Worm (Caenorhabditis elegans) whole organism, L2 larva: ENCODE measurements around the gene usp-39.

Experiments used
- R02D3.7 ChIP-seq: fragments of 150-350 bp; optimal IDR thresholded peaks from 2 replicates; lab custom pipeline; 2014; ENCODE audit warnings: missing biosample characterization, missing genetic modification characterization
- ama-1 ChIP-seq: fragments of 150-350 bp; optimal IDR thresholded peaks from 2 replicates; lab custom pipeline; 2018; ENCODE audit warnings: inconsistent platforms
- elt-1 ChIP-seq: fragments of 150-350 bp; optimal IDR thresholded peaks from 2 replicates; lab custom pipeline; 2014; ENCODE audit warnings: missing biosample characterization, missing genetic modification characterization
- fos-1 ChIP-seq: fragments of 150-350 bp; optimal IDR thresholded peaks from 2 replicates; lab custom pipeline; 2014; ENCODE audit warnings: missing biosample characterization, missing genetic modification characterization
- lin-11 ChIP-seq: fragments of 150-350 bp; sonication (generic microtip); optimal IDR thresholded peaks from 2 replicates; lab custom pipeline; 2014; ENCODE audit warnings: missing biosample characterization, missing genetic modification characterization, inconsistent platforms, mixed read lengths
- lin-39 ChIP-seq: fragments of 150-350 bp; optimal IDR thresholded peaks from 2 replicates; lab custom pipeline; 2014; ENCODE audit warnings: missing biosample characterization, missing genetic modification reagents, missing genetic modification characterization
- mbf-1 ChIP-seq: sonication (generic microtip); optimal IDR thresholded peaks from 2 replicates; lab custom pipeline; 2017; ENCODE audit warnings: missing biosample characterization, missing genetic modification characterization
- mdl-1 ChIP-seq, 2 experiments: fragments of 150-350 bp in 1 of 2; sonication (generic microtip) in 1 of 2; optimal IDR thresholded peaks; 2 replicates each; lab custom pipeline; 2017; ENCODE audit warnings: missing biosample characterization in 2 of 2, missing genetic modification characterization in 2 of 2
- nhr-11 ChIP-seq: fragments of 150-350 bp; optimal IDR thresholded peaks from 2 replicates; lab custom pipeline; 2014; ENCODE audit warnings: missing biosample characterization, missing genetic modification characterization
- nhr-12 ChIP-seq: fragments of 150-350 bp; optimal IDR thresholded peaks from 2 replicates; lab custom pipeline; 2014; ENCODE audit warnings: missing biosample characterization, missing genetic modification characterization
- nhr-6 ChIP-seq: fragments of 150-350 bp; optimal IDR thresholded peaks from 2 replicates; lab custom pipeline; 2014; ENCODE audit warnings: missing biosample characterization, missing genetic modification characterization
- snpc-4 ChIP-seq: fragments of 150-350 bp; optimal IDR thresholded peaks from 2 replicates; lab custom pipeline; 2014; ENCODE audit warnings: missing biosample characterization, missing genetic modification characterization
- ztf-11 ChIP-seq: sonication (generic microtip); optimal IDR thresholded peaks from 2 replicates; lab custom pipeline; 2017; ENCODE audit warnings: missing biosample characterization, missing genetic modification characterization
- ztf-4 ChIP-seq: fragments of 150-350 bp; optimal IDR thresholded peaks from 2 replicates; lab custom pipeline; 2014; ENCODE audit warnings: missing biosample characterization, missing genetic modification characterization

DNA sequence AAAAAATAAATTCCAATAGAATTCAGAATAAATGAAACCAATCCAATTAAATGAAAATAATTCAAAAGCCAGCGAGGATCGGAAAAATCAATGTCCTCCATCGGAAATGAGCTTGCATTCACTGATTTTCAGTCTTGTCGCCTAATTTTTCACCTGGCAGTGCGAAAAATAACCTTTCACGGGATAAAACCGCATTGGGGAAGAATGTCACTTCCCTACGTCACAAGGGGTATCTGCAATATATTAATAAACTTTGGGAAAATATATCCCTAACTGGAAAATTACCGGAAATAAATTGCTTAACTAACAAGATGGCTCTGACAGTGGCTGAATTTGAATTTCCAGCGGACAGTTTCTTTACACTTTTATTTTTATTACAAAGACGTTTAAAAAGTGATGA lies 40.2 kb downstream of the usp-39 start, which contains the start of gene sri-77:
- TF ChIP-seq lin-11 (tag; lab: Kevin White, UChicago) (no peak), elt-1 (tag; lab: Kevin White, UChicago) (no peak), R02D3.7 (no peak), mdl-1 (tag; optimal IDR thresholded peaks at IDR 0.05; lab: Kevin White, UChicago) (no peak), ama-1 (lab: Kevin White, UChicago) (no peak), nhr-6 (no peak), lin-39 (tag; lab: Kevin White, UChicago) (no peak), ztf-11 (tag; lab: Kevin White, UChicago) (no peak), mbf-1 (tag; lab: Kevin White, UChicago) (no peak), snpc-4 (tag; lab: Kevin White, UChicago) (no peak), ztf-4 (tag; lab: Kevin White, UChicago) (no peak), nhr-12 (no peak), fos-1 (tag; lab: Kevin White, UChicago) (no peak), nhr-11 (tag; lab: Kevin White, UChicago) (no peak)
